Worm (Caenorhabditis elegans) whole organism, young adult: Measurements from ENCODE around the gene ssq-3.

Source experiments
- F37B4.10 ChIP-seq: fragments of 200-800 bp; sonication (Bioruptor generic); IDR thresholded peaks from 2 replicates; pipeline ENCODE4 v1.3.6; 2022; ENCODE audit warnings: missing genetic modification characterization, missing compliant biosample characterization
- akir-1 ChIP-seq: fragments of 200-800 bp; sonication (Bioruptor generic); optimal IDR thresholded peaks from 2 replicates; lab custom pipeline; 2018; ENCODE audit warnings: mild to moderate bottlenecking, missing genetic modification characterization, moderate library complexity, missing compliant biosample characterization
- attf-5 ChIP-seq: fragments of 200-800 bp; sonication (Bioruptor generic); optimal IDR thresholded peaks from 2 replicates; lab custom pipeline; 2018; ENCODE audit warnings: mild to moderate bottlenecking, missing genetic modification characterization, missing compliant biosample characterization
- bed-2 ChIP-seq: fragments of 200-800 bp; sonication (Bioruptor generic); IDR thresholded peaks from 2 replicates; pipeline ENCODE4 v1.3.6; 2022; ENCODE audit warnings: missing genetic modification reagents, missing genetic modification characterization, missing compliant biosample characterization
- ets-4 ChIP-seq: fragments of 200-800 bp; sonication (Bioruptor generic); optimal IDR thresholded peaks from 2 replicates; lab custom pipeline; 2018; ENCODE audit warnings: mild to moderate bottlenecking, missing genetic modification characterization, missing compliant biosample characterization
- lag-1 ChIP-seq: fragments of 200-800 bp; sonication (Bioruptor generic); IDR thresholded peaks from 2 replicates; pipeline ENCODE4 v1.3.6; 2022; ENCODE audit warnings: missing genetic modification reagents, missing genetic modification characterization, missing compliant biosample characterization
- pbrm-1 ChIP-seq: fragments of 200-800 bp; sonication (Bioruptor generic); IDR thresholded peaks from 2 replicates; pipeline ENCODE4 v1.3.6; 2022; ENCODE audit warnings: missing genetic modification reagents, missing genetic modification characterization, missing compliant biosample characterization
- snpc-4 ChIP-seq, 5 experiments: fragments of 150-350 bp in 1 of 5; sonication (generic microtip) in 4 of 5; optimal IDR thresholded peaks; 2 replicates each; lab custom pipeline; 2014 to 2018; ENCODE audit warnings: missing genetic modification characterization in 5 of 5, missing biosample characterization in 3 of 5, antibody characterized with exemption in 2 of 5, mild to moderate bottlenecking in 2 of 5, missing compliant biosample characterization in 2 of 5, missing genotype in 2 of 5, moderate library complexity in 2 of 5, missing genetic modification reagents in 1 of 5
- ztf-26 ChIP-seq: sonication (generic microtip); optimal IDR thresholded peaks from 2 replicates; lab custom pipeline; 2017; ENCODE audit warnings: missing genetic modification characterization, missing compliant biosample characterization

DNA sequence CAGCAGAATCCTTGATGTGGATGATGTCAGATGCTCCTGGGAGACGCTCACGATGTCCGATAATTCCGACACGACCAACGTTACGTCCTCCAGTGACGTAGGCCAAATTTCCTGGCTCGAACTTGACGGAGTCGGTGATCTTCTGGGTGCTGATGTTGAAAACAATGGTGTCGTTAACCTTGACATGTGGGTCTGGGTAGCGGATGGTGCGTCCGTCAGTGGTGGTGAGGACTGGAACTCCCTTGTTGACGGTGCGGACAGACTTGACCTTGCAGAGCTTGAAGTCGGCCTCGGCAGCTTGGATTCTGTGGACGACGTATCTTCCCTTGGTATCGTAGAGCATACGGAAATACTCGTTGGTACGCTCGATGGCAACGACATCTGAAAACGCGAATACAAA, 27.4 kb upstream of the ssq-3 start:
- TF ChIP-seq snpc-4 (GFP tag; optimal IDR thresholded peaks at IDR 0.05; lab: Kevin White, UChicago) (no peak), snpc-4 (tag; optimal IDR thresholded peaks at IDR 0.05; lab: Kevin White, UChicago) (no peak), ztf-26 (no peak), lag-1 (GFP tag; lab: Robert Waterston, UW) (no peak), F37B4.10 (no peak), attf-5 (GFP tag; lab: Kevin White, UChicago) (no peak), akir-1 (no peak), bed-2 (no peak), pbrm-1 (GFP tag; lab: Robert Waterston, UW) (no peak), ets-4 (no peak)
